Worm (Caenorhabditis elegans) whole organism, young adult: ENCODE data around the gene F41F3.8.

Source experiments
- B0336.3 ChIP-seq: fragments of 200-800 bp; sonication (Bioruptor generic); IDR thresholded peaks from 2 replicates; pipeline ENCODE4 v1.3.6; 2022; ENCODE audit warnings: missing genetic modification characterization, missing compliant biosample characterization
- F23B12.7 ChIP-seq: sonication (generic microtip); optimal IDR thresholded peaks from 2 replicates; lab custom pipeline; 2017; ENCODE audit warnings: missing genetic modification characterization, mild to moderate bottlenecking, missing compliant biosample characterization, antibody characterized with exemption, moderate library complexity; ENCODE audit not compliant: insufficient read depth
- F49E8.2 ChIP-seq: sonication (generic microtip); optimal IDR thresholded peaks from 3 replicates; lab custom pipeline; 2017; ENCODE audit warnings: missing genetic modification characterization, mild to moderate bottlenecking, missing compliant biosample characterization, antibody characterized with exemption, moderate library complexity; ENCODE audit not compliant: insufficient read depth
- F52B5.7 ChIP-seq: sonication (generic microtip); optimal IDR thresholded peaks from 2 replicates; lab custom pipeline; 2016; ENCODE audit warnings: mild to moderate bottlenecking, missing genetic modification characterization, missing compliant biosample characterization
- F57A8.1 ChIP-seq: fragments of 200-800 bp; sonication (Bioruptor generic); optimal IDR thresholded peaks from 2 replicates; lab custom pipeline; 2018; ENCODE audit warnings: mild to moderate bottlenecking, missing genetic modification characterization, moderate library complexity, missing compliant biosample characterization
- Y53F4B.3 ChIP-seq: fragments of 200-800 bp; sonication (Bioruptor generic); IDR thresholded peaks from 2 replicates; pipeline ENCODE4 v1.3.6; 2022; ENCODE audit warnings: missing genetic modification reagents, missing genetic modification characterization, missing compliant biosample characterization
- Y53G8AR.9 ChIP-seq: fragments of 200-800 bp; sonication (Bioruptor generic); conservative IDR thresholded peaks from 2 replicates; pipeline ENCODE4 v1.3.6; 2022; ENCODE audit warnings: missing genetic modification reagents, missing genetic modification characterization, missing compliant biosample characterization
- Y56A3A.18 ChIP-seq: fragments of 200-800 bp; sonication (Bioruptor generic); IDR thresholded peaks from 2 replicates; pipeline ENCODE4 v1.3.6; 2022; ENCODE audit warnings: missing genetic modification reagents, missing genetic modification characterization, missing compliant biosample characterization
- akir-1 ChIP-seq: fragments of 200-800 bp; sonication (Bioruptor generic); optimal IDR thresholded peaks from 2 replicates; lab custom pipeline; 2018; ENCODE audit warnings: mild to moderate bottlenecking, missing genetic modification characterization, moderate library complexity, missing compliant biosample characterization
- aptf-3 ChIP-seq: fragments of 200-800 bp; sonication (Bioruptor generic); IDR thresholded peaks from 2 replicates; pipeline ENCODE4 v1.3.6; 2022; ENCODE audit warnings: missing genetic modification characterization, missing compliant biosample characterization
- athp-1 ChIP-seq: sonication (generic microtip); optimal IDR thresholded peaks from 2 replicates; lab custom pipeline; 2017; ENCODE audit warnings: mild to moderate bottlenecking, missing genetic modification characterization, missing compliant biosample characterization
- cebp-2 ChIP-seq: fragments of 200-800 bp; sonication (Bioruptor generic); IDR thresholded peaks from 2 replicates; pipeline ENCODE4 v1.3.6; 2022; ENCODE audit warnings: missing genetic modification characterization, missing compliant biosample characterization
- ceh-27 ChIP-seq: fragments of 200-800 bp; sonication (Bioruptor generic); optimal IDR thresholded peaks from 2 replicates; lab custom pipeline; 2018; ENCODE audit warnings: mild to moderate bottlenecking, missing genetic modification characterization, moderate library complexity, missing compliant biosample characterization
- ceh-58 ChIP-seq: fragments of 200-800 bp; sonication (Bioruptor generic); IDR thresholded peaks from 2 replicates; pipeline ENCODE4 v1.3.6; 2022; ENCODE audit warnings: missing genetic modification characterization, missing compliant biosample characterization
- chd-7 ChIP-seq: sonication (generic microtip); optimal IDR thresholded peaks from 2 replicates; lab custom pipeline; 2016; ENCODE audit warnings: mild to moderate bottlenecking, missing genetic modification characterization, moderate library complexity, missing compliant biosample characterization
- dox-1 ChIP-seq: fragments of 200-800 bp; sonication (Bioruptor generic); IDR thresholded peaks from 2 replicates; pipeline ENCODE4 v1.3.6; 2022; ENCODE audit warnings: missing genetic modification reagents, missing genetic modification characterization, missing compliant biosample characterization
- dpl-1 ChIP-seq: fragments of 150-350 bp; optimal IDR thresholded peaks from 2 replicates; lab custom pipeline; 2014; ENCODE audit warnings: missing biosample characterization, missing genetic modification reagents, missing genetic modification characterization
- egrh-3 ChIP-seq: fragments of 200-800 bp; sonication (Bioruptor generic); IDR thresholded peaks from 2 replicates; pipeline ENCODE4 v1.3.6; 2022; ENCODE audit warnings: missing genetic modification reagents, missing genetic modification characterization, missing compliant biosample characterization
- gei-17 ChIP-seq: fragments of 200-800 bp; sonication (Bioruptor generic); optimal IDR thresholded peaks from 2 replicates; lab custom pipeline; 2018; ENCODE audit warnings: mild to moderate bottlenecking, missing genetic modification characterization, missing compliant biosample characterization
- hlh-26 ChIP-seq: fragments of 200-800 bp; sonication (Bioruptor generic); conservative IDR thresholded peaks from 2 replicates; pipeline ENCODE4 v1.3.6; 2022; ENCODE audit warnings: missing genetic modification reagents, missing genetic modification characterization, missing compliant biosample characterization
- hmg-1.2 ChIP-seq: fragments of 200-800 bp; sonication (Bioruptor generic); IDR thresholded peaks from 2 replicates; pipeline ENCODE4 v1.3.6; 2022; ENCODE audit warnings: missing genetic modification reagents, missing genetic modification characterization, missing compliant biosample characterization
- hrde-1 ChIP-seq: sonication (generic microtip); optimal IDR thresholded peaks from 2 replicates; lab custom pipeline; 2016; ENCODE audit warnings: missing genetic modification characterization, mild to moderate bottlenecking, missing compliant biosample characterization, moderate library complexity, missing genotype, missing genetic modification reagents, borderline replicate concordance
- madf-6 ChIP-seq: fragments of 200-800 bp; sonication (Bioruptor generic); IDR thresholded peaks from 2 replicates; pipeline ENCODE4 v1.3.6; 2022; ENCODE audit warnings: missing genetic modification reagents, missing genetic modification characterization, missing compliant biosample characterization
- mcd-1 ChIP-seq: fragments of 200-800 bp; sonication (Bioruptor generic); IDR thresholded peaks from 2 replicates; pipeline ENCODE4 v1.3.6; 2022; ENCODE audit warnings: missing genetic modification reagents, missing genetic modification characterization, missing compliant biosample characterization
- mes-4 ChIP-seq: sonication (generic microtip); optimal IDR thresholded peaks from 2 replicates; lab custom pipeline; 2016; ENCODE audit warnings: missing genotype, missing genetic modification characterization, missing compliant biosample characterization
- mxl-1 ChIP-seq: sonication (generic microtip); optimal IDR thresholded peaks from 2 replicates; lab custom pipeline; 2016; ENCODE audit warnings: missing genetic modification characterization, missing compliant biosample characterization
- nfyb-1 ChIP-seq: fragments of 200-800 bp; sonication (Bioruptor generic); IDR thresholded peaks from 2 replicates; pipeline ENCODE4 v1.3.6; 2022; ENCODE audit warnings: missing genetic modification reagents, missing genetic modification characterization, missing compliant biosample characterization
- nhr-179 ChIP-seq: sonication (generic microtip); optimal IDR thresholded peaks from 2 replicates; lab custom pipeline; 2016; ENCODE audit warnings: mild to moderate bottlenecking, missing genetic modification characterization, missing compliant biosample characterization
- rcor-1 ChIP-seq: fragments of 200-800 bp; sonication (Bioruptor generic); IDR thresholded peaks from 2 replicates; pipeline ENCODE4 v1.3.6; 2022; ENCODE audit warnings: missing genetic modification reagents, missing genetic modification characterization, missing compliant biosample characterization
- sptf-2 ChIP-seq: fragments of 200-800 bp; sonication (Bioruptor generic); optimal IDR thresholded peaks from 2 replicates; lab custom pipeline; 2018; ENCODE audit warnings: mild to moderate bottlenecking, missing genetic modification characterization, missing compliant biosample characterization
- tbp1 ChIP-seq: fragments of 200-800 bp; sonication (Bioruptor generic); optimal IDR thresholded peaks from 2 replicates; lab custom pipeline; 2018; ENCODE audit warnings: mild to moderate bottlenecking, missing genetic modification characterization, missing compliant biosample characterization
- tbx-9 ChIP-seq: sonication (generic microtip); optimal IDR thresholded peaks from 2 replicates; lab custom pipeline; 2016; ENCODE audit warnings: borderline replicate concordance, missing genetic modification characterization, inconsistent platforms, missing compliant biosample characterization
- zfh-2 ChIP-seq: fragments of 200-800 bp; sonication (Bioruptor generic); conservative IDR thresholded peaks from 2 replicates; pipeline ENCODE4 v1.3.6; 2022; ENCODE audit warnings: missing genetic modification reagents, missing genetic modification characterization, missing compliant biosample characterization
- ztf-26 ChIP-seq: sonication (generic microtip); optimal IDR thresholded peaks from 2 replicates; lab custom pipeline; 2017; ENCODE audit warnings: missing genetic modification characterization, missing compliant biosample characterization
- ztf-6 ChIP-seq: fragments of 200-800 bp; sonication (Bioruptor generic); IDR thresholded peaks from 2 replicates; pipeline ENCODE4 v1.3.6; 2022; ENCODE audit warnings: missing genetic modification reagents, missing genetic modification characterization, missing compliant biosample characterization

F41F3.8 gene

ce11 chrV:4689234-4689633 is 40.6 kb downstream of the F41F3.8 start, which contains the start of gene K03B4.1 (continued):
- TF ChIP-seq F57A8.1 (no peak), mxl-1 (no peak), mcd-1 (no peak), dox-1 (0 out of 2 replicates have a peak, but pooled peaks have one; percentile 25), nhr-179 (tag; lab: Kevin White, UChicago) (no peak), ztf-26 (tag; lab: Kevin White, UChicago) (no peak), aptf-3 (no peak), Y53F4B.3 (no peak), rcor-1 (GFP tag; lab: Robert Waterston, UW) (no peak), nfyb-1 (GFP tag; lab: Robert Waterston, UW) (peak; percentile 56; the same call in 1 of the 2 replicates), Y53G8AR.9 (GFP tag; lab: Robert Waterston, UW) (peak; percentile 37; the same call in 1 of the 2 replicates), sptf-2 (GFP tag; lab: Kevin White, UChicago) (no peak), tbp1 (GFP tag; lab: Kevin White, UChicago) (no peak), ceh-58 (GFP tag; lab: Robert Waterston, UW) (peak; percentile 50; the same call in 1 of the 2 replicates), akir-1 (GFP tag; lab: Kevin White, UChicago) (no peak), F49E8.2 (tag; lab: Kevin White, UChicago) (no peak), cebp-2 (GFP tag; lab: Robert Waterston, UW) (0 out of 2 replicates have a peak, but pooled peaks have one; percentile 9), athp-1 (tag; lab: Kevin White, UChicago) (peak; percentile 49), mes-4 (tag; lab: Kevin White, UChicago) (no peak), chd-7 (tag; lab: Kevin White, UChicago) (no peak), ztf-6 (no peak), ceh-27 (GFP tag; lab: Kevin White, UChicago) (no peak), F23B12.7 (no peak), B0336.3 (GFP tag; lab: Robert Waterston, UW) (0 out of 2 replicates have a peak, but pooled peaks have one; percentile 24), dpl-1 (GFP tag; lab: Kevin White, UChicago) (no peak), hlh-26 (GFP tag; lab: Robert Waterston, UW) (no peak), tbx-9 (no peak), madf-6 (GFP tag; lab: Robert Waterston, UW) (peak; percentile 40), F52B5.7 (tag; lab: Kevin White, UChicago) (peak; percentile 29), hrde-1 (tag; lab: Kevin White, UChicago) (peak; percentile 32)
- TF ChIP-seq, all 124 proteins: peak for 14

ce11 chrV:4691657-4692056 is 43.0 kb downstream of the F41F3.8 start:
- 0 out of 2 replicates have a peak, but pooled peaks have one; percentile 31 for TF ChIP-seq zfh-2
- peak; percentile 69; the same call in 1 of the 2 replicates for TF ChIP-seq egrh-3 (GFP tag; lab: Robert Waterston, UW)
- 0 out of 2 replicates have a peak, but pooled peaks have one; percentile 16 for TF ChIP-seq hmg-1.2 (GFP tag; lab: Robert Waterston, UW)
- TF ChIP-seq gei-17 (GFP tag; lab: Kevin White, UChicago), result no peak
- 0 out of 2 replicates have a peak, but pooled peaks have one; percentile 22 for TF ChIP-seq Y56A3A.18 (GFP tag; lab: Robert Waterston, UW)
